Worm (Caenorhabditis elegans) whole organism, L4/young adult: ENCODE measurements around the gene C34C6.9.

Source experiments
- W03F9.2 ChIP-seq: fragments of 150-350 bp; optimal IDR thresholded peaks from 2 replicates; lab custom pipeline; 2014; ENCODE audit warnings: missing biosample characterization, missing genetic modification characterization
- dao-5 ChIP-seq: sonication (generic microtip); optimal IDR thresholded peaks from 2 replicates; lab custom pipeline; 2016; ENCODE audit warnings: missing genotype, missing genetic modification characterization, moderate library complexity, missing compliant biosample characterization
- him-1 ChIP-seq: sonication (generic microtip); optimal IDR thresholded peaks from 2 replicates; lab custom pipeline; 2016; ENCODE audit warnings: missing genotype, missing genetic modification reagents, missing genetic modification characterization, missing compliant biosample characterization

C34C6.9 gene

ce11 chrII:8714913-8715447 lies 29.3 kb downstream of the C34C6.9 start, which contains the start of the genes rab-21 and T01B7.13:
Gene rab-21, minus strand, starts transcription at chrII:8715013.
Gene T01B7.13, plus strand, starts transcription at chrII:8715397.
- TF ChIP-seq W03F9.2 (tag; lab: Kevin White, UChicago) (no peak), dao-5 (tag; lab: Kevin White, UChicago) (no peak), him-1 (no peak)

ce11 chrII:8716231-8716878 lies 30.6 kb downstream of the C34C6.9 start, which contains the start of the genes cyn-11 and T01B7.5:
Gene cyn-11, minus strand, starts transcription at chrII:8716281.
Gene T01B7.5, plus strand, starts transcription at chrII:8716828.
- TF ChIP-seq W03F9.2 (tag; lab: Kevin White, UChicago): peak; percentile 39
- TF ChIP-seq him-1: no peak

- TF ChIP-seq him-1: no peak
- TF ChIP-seq W03F9.2 (tag; lab: Kevin White, UChicago): no peak
- TF ChIP-seq dao-5 (tag; lab: Kevin White, UChicago): no peak
Measured at ce11 chrII:8717579-8717978, 31.9 kb downstream of the C34C6.9 start.

- TF ChIP-seq W03F9.2 (tag; lab: Kevin White, UChicago) (no peak), dao-5 (tag; lab: Kevin White, UChicago) (no peak), him-1 (no peak)
Measured at ce11 chrII:8721955-8722524, 36.3 kb downstream of the C34C6.9 start, which contains the start of gene trcs-2. Gene trcs-2, plus strand, starts transcription at chrII:8722474.

- TF ChIP-seq dao-5 (tag; lab: Kevin White, UChicago) (no peak), W03F9.2 (tag; lab: Kevin White, UChicago) (no peak), him-1 (no peak)
Measured at ce11 chrII:8726700-8727099, 41.0 kb downstream of the C34C6.9 start, which contains the start of gene T01B7.9. Gene T01B7.9, minus strand, starts transcription at chrII:8726800.

- no peak for TF ChIP-seq dao-5 (tag; lab: Kevin White, UChicago)
- TF ChIP-seq him-1: no peak
- no peak for TF ChIP-seq W03F9.2 (tag; lab: Kevin White, UChicago)
Measured at ce11 chrII:8730281-8730680, 44.6 kb downstream of the C34C6.9 start.

- TF ChIP-seq him-1 (no peak), dao-5 (tag; lab: Kevin White, UChicago) (no peak), W03F9.2 (tag; lab: Kevin White, UChicago) (no peak)
Measured at ce11 chrII:8730960-8731693, 45.4 kb downstream of the C34C6.9 start.

ce11 chrII:8731736-8732229 lies 46.1 kb downstream of the C34C6.9 start:
- no peak for TF ChIP-seq W03F9.2 (tag; lab: Kevin White, UChicago)
- no peak for TF ChIP-seq him-1
- TF ChIP-seq dao-5 (tag; lab: Kevin White, UChicago): no peak

ce11 chrII:8732339-8733100 lies 46.8 kb downstream of the C34C6.9 start, which contains the start of gene rol-6:
Gene rol-6, plus strand, starts transcription at chrII:8733050.
- TF ChIP-seq dao-5 (tag; lab: Kevin White, UChicago): no peak
- no peak for TF ChIP-seq W03F9.2 (tag; lab: Kevin White, UChicago)
- TF ChIP-seq him-1: no peak

- no peak for TF ChIP-seq him-1
- TF ChIP-seq W03F9.2 (tag; lab: Kevin White, UChicago): no peak
- TF ChIP-seq dao-5 (tag; lab: Kevin White, UChicago): no peak
Measured at ce11 chrII:8733627-8734026, 47.9 kb downstream of the C34C6.9 start.
